Worm (Caenorhabditis elegans) whole organism, young adult: Measurements from ENCODE around the gene nspg-12.

ENCODE experiments used
- F23B12.7 ChIP-seq: sonication (generic microtip); optimal IDR thresholded peaks from 2 replicates; lab custom pipeline; 2017; ENCODE audit warnings: missing genetic modification characterization, mild to moderate bottlenecking, missing compliant biosample characterization, antibody characterized with exemption, moderate library complexity; ENCODE audit not compliant: insufficient read depth
- F39B2.1 ChIP-seq: fragments of 200-800 bp; sonication (Bioruptor generic); IDR thresholded peaks from 2 replicates; pipeline ENCODE4 v1.3.6; 2022; ENCODE audit warnings: missing genetic modification reagents, missing genetic modification characterization, missing compliant biosample characterization
- F49E8.2 ChIP-seq: sonication (generic microtip); optimal IDR thresholded peaks from 3 replicates; lab custom pipeline; 2017; ENCODE audit warnings: missing genetic modification characterization, mild to moderate bottlenecking, missing compliant biosample characterization, antibody characterized with exemption, moderate library complexity; ENCODE audit not compliant: insufficient read depth
- F57C9.4 ChIP-seq: sonication (generic microtip); optimal IDR thresholded peaks from 2 replicates; lab custom pipeline; 2017; ENCODE audit warnings: mild to moderate bottlenecking, missing genetic modification characterization, missing compliant biosample characterization
- K11D2.4 ChIP-seq: fragments of 200-800 bp; sonication (Bioruptor generic); IDR thresholded peaks from 2 replicates; pipeline ENCODE4 v1.3.6; 2022; ENCODE audit warnings: missing genetic modification reagents, missing genetic modification characterization, missing compliant biosample characterization
- T07F8.4 ChIP-seq: sonication (generic microtip); optimal IDR thresholded peaks from 2 replicates; lab custom pipeline; 2016; ENCODE audit warnings: mild to moderate bottlenecking, missing genetic modification characterization, moderate library complexity, missing compliant biosample characterization
- Y53G8AR.9 ChIP-seq: fragments of 200-800 bp; sonication (Bioruptor generic); conservative IDR thresholded peaks from 2 replicates; pipeline ENCODE4 v1.3.6; 2022; ENCODE audit warnings: missing genetic modification reagents, missing genetic modification characterization, missing compliant biosample characterization
- Y56A3A.18 ChIP-seq: fragments of 200-800 bp; sonication (Bioruptor generic); IDR thresholded peaks from 2 replicates; pipeline ENCODE4 v1.3.6; 2022; ENCODE audit warnings: missing genetic modification reagents, missing genetic modification characterization, missing compliant biosample characterization
- aptf-2 ChIP-seq: fragments of 200-800 bp; sonication (Bioruptor generic); conservative IDR thresholded peaks from 2 replicates; pipeline ENCODE4 v1.3.6; 2022; ENCODE audit warnings: missing genetic modification reagents, missing genetic modification characterization, missing compliant biosample characterization
- aptf-3 ChIP-seq: fragments of 200-800 bp; sonication (Bioruptor generic); IDR thresholded peaks from 2 replicates; pipeline ENCODE4 v1.3.6; 2022; ENCODE audit warnings: missing genetic modification characterization, missing compliant biosample characterization
- atf-7 ChIP-seq: sonication (generic microtip); optimal IDR thresholded peaks from 2 replicates; lab custom pipeline; 2017; ENCODE audit warnings: mild to moderate bottlenecking, missing genetic modification characterization, missing compliant biosample characterization
- bed-1 ChIP-seq: fragments of 200-800 bp; sonication (Bioruptor generic); IDR thresholded peaks from 2 replicates; pipeline ENCODE4 v1.3.6; 2022; ENCODE audit warnings: missing genetic modification reagents, missing genetic modification characterization, missing compliant biosample characterization
- cebp-2 ChIP-seq: fragments of 200-800 bp; sonication (Bioruptor generic); IDR thresholded peaks from 2 replicates; pipeline ENCODE4 v1.3.6; 2022; ENCODE audit warnings: missing genetic modification characterization, missing compliant biosample characterization
- ceh-100 ChIP-seq: fragments of 200-800 bp; sonication (Bioruptor generic); IDR thresholded peaks from 2 replicates; pipeline ENCODE4 v1.3.6; 2022; ENCODE audit warnings: missing genetic modification reagents, missing genetic modification characterization, missing compliant biosample characterization
- ceh-27 ChIP-seq: fragments of 200-800 bp; sonication (Bioruptor generic); optimal IDR thresholded peaks from 2 replicates; lab custom pipeline; 2018; ENCODE audit warnings: mild to moderate bottlenecking, missing genetic modification characterization, moderate library complexity, missing compliant biosample characterization
- dox-1 ChIP-seq: fragments of 200-800 bp; sonication (Bioruptor generic); IDR thresholded peaks from 2 replicates; pipeline ENCODE4 v1.3.6; 2022; ENCODE audit warnings: missing genetic modification reagents, missing genetic modification characterization, missing compliant biosample characterization
- dpl-1 ChIP-seq: fragments of 150-350 bp; optimal IDR thresholded peaks from 2 replicates; lab custom pipeline; 2014; ENCODE audit warnings: missing biosample characterization, missing genetic modification reagents, missing genetic modification characterization
- egl-18 ChIP-seq: fragments of 200-800 bp; sonication (Bioruptor generic); IDR thresholded peaks from 2 replicates; pipeline ENCODE4 v1.3.6; 2022; ENCODE audit warnings: missing genetic modification reagents, missing genetic modification characterization, missing compliant biosample characterization
- egl-44 ChIP-seq: fragments of 200-800 bp; sonication (Bioruptor generic); IDR thresholded peaks from 2 replicates; pipeline ENCODE4 v1.3.6; 2022; ENCODE audit warnings: missing genetic modification reagents, missing genetic modification characterization, missing compliant biosample characterization
- ets-4 ChIP-seq: fragments of 200-800 bp; sonication (Bioruptor generic); optimal IDR thresholded peaks from 2 replicates; lab custom pipeline; 2018; ENCODE audit warnings: mild to moderate bottlenecking, missing genetic modification characterization, missing compliant biosample characterization
- gei-17 ChIP-seq: fragments of 200-800 bp; sonication (Bioruptor generic); optimal IDR thresholded peaks from 2 replicates; lab custom pipeline; 2018; ENCODE audit warnings: mild to moderate bottlenecking, missing genetic modification characterization, missing compliant biosample characterization
- hmg-1.2 ChIP-seq: fragments of 200-800 bp; sonication (Bioruptor generic); IDR thresholded peaks from 2 replicates; pipeline ENCODE4 v1.3.6; 2022; ENCODE audit warnings: missing genetic modification reagents, missing genetic modification characterization, missing compliant biosample characterization
- hsf-1 ChIP-seq: fragments of 200-800 bp; sonication (Bioruptor generic); IDR thresholded peaks from 2 replicates; pipeline ENCODE4 v1.3.6; 2022; ENCODE audit warnings: missing genetic modification reagents, missing genetic modification characterization, missing compliant biosample characterization
- lag-1 ChIP-seq: fragments of 200-800 bp; sonication (Bioruptor generic); IDR thresholded peaks from 2 replicates; pipeline ENCODE4 v1.3.6; 2022; ENCODE audit warnings: missing genetic modification reagents, missing genetic modification characterization, missing compliant biosample characterization
- lin-26 ChIP-seq: fragments of 200-800 bp; sonication (Bioruptor generic); IDR thresholded peaks from 2 replicates; pipeline ENCODE4 v1.3.6; 2022; ENCODE audit warnings: missing genetic modification reagents, missing genetic modification characterization, missing compliant biosample characterization
- lsl-1 ChIP-seq: fragments of 200-800 bp; sonication (Bioruptor generic); optimal IDR thresholded peaks from 2 replicates; lab custom pipeline; 2018; ENCODE audit warnings: mild to moderate bottlenecking, missing genetic modification characterization, moderate library complexity, missing compliant biosample characterization
- madf-10 ChIP-seq: sonication (generic microtip); optimal IDR thresholded peaks from 2 replicates; lab custom pipeline; 2016; ENCODE audit warnings: mild to moderate bottlenecking, missing genetic modification characterization, missing compliant biosample characterization
- madf-8 ChIP-seq: fragments of 200-800 bp; sonication (Bioruptor generic); conservative IDR thresholded peaks from 2 replicates; pipeline ENCODE4 v1.3.6; 2022; ENCODE audit warnings: missing genetic modification reagents, missing genetic modification characterization, missing compliant biosample characterization
- mxl-1 ChIP-seq: sonication (generic microtip); optimal IDR thresholded peaks from 2 replicates; lab custom pipeline; 2016; ENCODE audit warnings: missing genetic modification characterization, missing compliant biosample characterization
- nfya-2 ChIP-seq: fragments of 200-800 bp; sonication (Bioruptor generic); IDR thresholded peaks from 2 replicates; pipeline ENCODE4 v1.3.6; 2022; ENCODE audit warnings: missing genetic modification reagents, missing genetic modification characterization, missing compliant biosample characterization
- nhr-179 ChIP-seq: sonication (generic microtip); optimal IDR thresholded peaks from 2 replicates; lab custom pipeline; 2016; ENCODE audit warnings: mild to moderate bottlenecking, missing genetic modification characterization, missing compliant biosample characterization
- nhr-80 ChIP-seq: sonication (generic microtip); optimal IDR thresholded peaks from 2 replicates; lab custom pipeline; 2016; ENCODE audit warnings: missing genetic modification characterization, missing compliant biosample characterization
- nhr-90 ChIP-seq: sonication (generic microtip); optimal IDR thresholded peaks from 2 replicates; lab custom pipeline; 2016; ENCODE audit warnings: missing genotype, mild to moderate bottlenecking, missing genetic modification characterization, missing compliant biosample characterization
- pbrm-1 ChIP-seq: fragments of 200-800 bp; sonication (Bioruptor generic); IDR thresholded peaks from 2 replicates; pipeline ENCODE4 v1.3.6; 2022; ENCODE audit warnings: missing genetic modification reagents, missing genetic modification characterization, missing compliant biosample characterization
- rpc-1 ChIP-seq, 2 experiments: fragments of 150-350 bp in 1 of 2; sonication (generic microtip) in 1 of 2; optimal IDR thresholded peaks; 2 replicates each; lab custom pipeline; 2014 to 2018; ENCODE audit warnings: missing biosample characterization in 1 of 2, missing genetic modification characterization in 1 of 2, missing genetic modification reagents in 1 of 2, missing genotype in 1 of 2
- snpc-1.3 ChIP-seq: sonication (generic microtip); optimal IDR thresholded peaks from 2 replicates; lab custom pipeline; 2017; ENCODE audit warnings: missing genetic modification characterization, mild to moderate bottlenecking, missing compliant biosample characterization, antibody characterized with exemption, moderate library complexity, missing genotype, missing genetic modification reagents; ENCODE audit not compliant: insufficient read depth
- snpc-4 ChIP-seq, 5 experiments: fragments of 150-350 bp in 1 of 5; sonication (generic microtip) in 4 of 5; optimal IDR thresholded peaks; 2 replicates each; lab custom pipeline; 2014 to 2018; ENCODE audit warnings: missing genetic modification characterization in 5 of 5, missing biosample characterization in 3 of 5, antibody characterized with exemption in 2 of 5, mild to moderate bottlenecking in 2 of 5, missing compliant biosample characterization in 2 of 5, missing genotype in 2 of 5, moderate library complexity in 2 of 5, missing genetic modification reagents in 1 of 5
- tlf-1 ChIP-seq: fragments of 200-800 bp; sonication (Bioruptor generic); optimal IDR thresholded peaks from 2 replicates; lab custom pipeline; 2018; ENCODE audit warnings: mild to moderate bottlenecking, missing genetic modification characterization, missing compliant biosample characterization
- xnd-1 ChIP-seq: sonication (generic microtip); optimal IDR thresholded peaks from 2 replicates; lab custom pipeline; 2016; ENCODE audit warnings: missing genotype, missing genetic modification reagents, missing genetic modification characterization, missing compliant biosample characterization
- ztf-25 ChIP-seq: fragments of 200-800 bp; sonication (Bioruptor generic); IDR thresholded peaks from 2 replicates; pipeline ENCODE4 v1.3.6; 2022; ENCODE audit warnings: missing genetic modification reagents, missing genetic modification characterization, missing compliant biosample characterization
- ztf-26 ChIP-seq: sonication (generic microtip); optimal IDR thresholded peaks from 2 replicates; lab custom pipeline; 2017; ENCODE audit warnings: missing genetic modification characterization, missing compliant biosample characterization
- ztf-3 ChIP-seq: fragments of 200-800 bp; sonication (Bioruptor generic); optimal IDR thresholded peaks from 2 replicates; lab custom pipeline; 2018; ENCODE audit warnings: mild to moderate bottlenecking, missing genetic modification characterization, missing compliant biosample characterization

nspg-12 gene

ce11 chrX:5210524-5210923 lies 46.6 kb upstream of the nspg-12 start:
- no peak for TF ChIP-seq egl-18
- TF ChIP-seq ceh-27, result peak; percentile 15
- TF ChIP-seq hmg-1.2, result peak; percentile 33; the same call in 1 of the 2 replicates
- TF ChIP-seq mxl-1 (tag; lab: Kevin White, UChicago), result no peak
- no peak for TF ChIP-seq atf-7 (tag; lab: Kevin White, UChicago)
- no peak for TF ChIP-seq F39B2.1
- no peak for TF ChIP-seq aptf-3

DNA sequence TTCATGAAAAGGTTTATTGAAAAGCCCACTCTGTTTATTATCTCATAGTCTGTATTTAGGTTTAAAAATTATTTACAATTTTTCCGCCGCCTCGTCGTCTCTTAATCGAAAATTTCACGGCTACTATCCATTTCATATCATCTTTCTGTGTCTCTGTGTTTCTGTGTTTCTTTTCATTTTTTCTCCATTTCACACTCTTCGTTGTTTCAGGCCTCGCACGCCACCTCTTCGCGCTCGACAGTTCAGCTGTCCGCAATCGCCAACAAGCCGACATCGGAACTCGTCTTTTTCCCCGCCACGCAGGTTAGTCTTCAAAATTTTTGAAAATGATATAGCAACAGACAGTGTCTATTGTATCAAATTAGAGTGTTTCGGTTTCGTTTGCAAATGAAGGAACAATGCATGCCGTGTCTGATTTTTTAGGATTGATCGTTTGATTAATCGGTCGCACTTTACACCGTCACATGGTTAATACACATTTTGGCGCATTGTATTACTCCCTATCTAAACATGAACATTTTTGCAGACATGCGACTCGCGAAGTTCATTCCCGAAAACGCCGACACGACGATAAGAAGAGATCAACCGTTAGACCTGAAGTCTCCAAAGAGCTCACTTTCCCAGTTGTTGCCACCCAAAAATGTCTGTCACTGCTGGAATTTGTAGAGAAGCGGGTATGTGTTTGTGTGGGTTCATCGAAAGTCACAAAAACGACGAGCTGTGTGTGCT lies 46.0 kb upstream of the nspg-12 start:
- TF ChIP-seq nhr-80 (tag; lab: Kevin White, UChicago) (peak; percentile 33), K11D2.4 (GFP tag; lab: Robert Waterston, UW) (no peak), nhr-90 (no peak), T07F8.4 (tag; lab: Kevin White, UChicago) (no peak), Y56A3A.18 (GFP tag; lab: Robert Waterston, UW) (no peak), aptf-3 (no peak)

ce11 chrX:5213032-5213431 lies 44.1 kb upstream of the nspg-12 start:
- no peak for TF ChIP-seq hmg-1.2

DNA sequence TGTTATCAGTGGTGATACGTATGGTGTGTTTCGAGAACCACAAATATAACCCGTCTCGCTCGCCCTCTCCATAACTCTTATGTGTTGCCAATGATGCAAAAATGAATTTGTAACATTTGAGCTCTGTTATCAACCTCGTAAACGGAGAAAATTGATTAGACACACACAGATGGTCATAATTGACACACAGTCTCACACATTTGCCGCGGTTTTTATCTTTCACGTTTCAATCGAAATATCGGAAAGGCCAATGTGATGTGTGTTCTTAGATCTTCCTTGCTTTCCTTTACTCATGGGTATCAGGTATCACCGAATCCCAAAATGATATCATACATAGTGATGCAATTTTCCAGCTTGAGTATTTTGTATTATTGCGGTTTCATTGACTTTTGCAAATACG lies 43.5 kb upstream of the nspg-12 start:
- TF ChIP-seq F23B12.7 (tag; lab: Kevin White, UChicago) (no peak), aptf-3 (no peak), nhr-179 (tag; lab: Kevin White, UChicago) (no peak), nfya-2 (GFP tag; lab: Robert Waterston, UW) (no peak), F57C9.4 (tag; lab: Kevin White, UChicago) (no peak), madf-10 (tag; lab: Kevin White, UChicago) (no peak), ztf-26 (tag; lab: Kevin White, UChicago) (no peak), xnd-1 (no peak), lag-1 (GFP tag; lab: Robert Waterston, UW) (no peak), cebp-2 (no peak), ets-4 (GFP tag; lab: Kevin White, UChicago) (peak; percentile 39), rpc-1 (optimal IDR thresholded peaks at IDR 0.05; lab: Kevin White, UChicago) (no peak), rpc-1 (tag; optimal IDR thresholded peaks at IDR 0.05; lab: Kevin White, UChicago) (no peak), lsl-1 (GFP tag; lab: Kevin White, UChicago) (no peak), madf-8 (GFP tag; lab: Robert Waterston, UW) (no peak), snpc-1.3 (no peak), dox-1 (GFP tag; lab: Robert Waterston, UW) (0 out of 2 replicates have a peak, but pooled peaks have one; percentile 8), gei-17 (GFP tag; lab: Kevin White, UChicago) (no peak), dpl-1 (GFP tag; lab: Kevin White, UChicago) (no peak), ceh-100 (GFP tag; lab: Robert Waterston, UW) (no peak), lin-26 (GFP tag; lab: Robert Waterston, UW) (no peak), Y53G8AR.9 (no peak), tlf-1 (GFP tag; lab: Kevin White, UChicago) (no peak), F49E8.2 (tag; lab: Kevin White, UChicago) (no peak), nhr-90 (peak; percentile 15), snpc-4 (GFP tag; optimal IDR thresholded peaks at IDR 0.05; lab: Kevin White, UChicago) (no peak), snpc-4 (tag; optimal IDR thresholded peaks at IDR 0.05; lab: Kevin White, UChicago) (peak in 1 of 4 experiments; percentile 4), egl-44 (no peak), pbrm-1 (GFP tag; lab: Robert Waterston, UW) (0 out of 2 replicates have a peak, but pooled peaks have one; percentile 19), ztf-3 (GFP tag; lab: Kevin White, UChicago) (no peak), mxl-1 (tag; lab: Kevin White, UChicago) (no peak), hsf-1 (no peak), bed-1 (no peak), ztf-25 (GFP tag; lab: Robert Waterston, UW) (no peak), aptf-2 (GFP tag; lab: Robert Waterston, UW) (no peak)
